Fruit fly (Drosophila melanogaster) whole organism, embryonic: Measurements from ENCODE around the gene ea.
A peak's percentile ranks its signal among the peaks of the same experiment; 100 is the strongest.

ENCODE experiments used
- CG10267 ChIP-seq: fragments of 200-800 bp; sonication (Bioruptor generic); optimal IDR thresholded peaks from 2 replicates; lab custom pipeline; 2018; ENCODE audit warnings: missing biosample characterization, mild to moderate bottlenecking, missing genetic modification characterization, moderate library complexity
- CG10321 ChIP-seq: fragments of 200-800 bp; sonication (Bioruptor generic); IDR thresholded peaks from 2 replicates; pipeline ENCODE4 v1.3.6; 2022; ENCODE audit warnings: missing biosample characterization, missing genetic modification characterization
- CG10462 ChIP-seq: fragments of 200-800 bp; sonication (Bioruptor generic); optimal IDR thresholded peaks from 2 replicates; lab custom pipeline; 2016; ENCODE audit warnings: missing biosample characterization, missing genetic modification characterization
- CG12104 ChIP-seq: fragments of 200-800 bp; sonication (Bioruptor generic); optimal IDR thresholded peaks from 3 replicates; lab custom pipeline; 2016; ENCODE audit warnings: missing biosample characterization, missing genetic modification characterization
- CG12155 ChIP-seq: fragments of 200-800 bp; sonication (Bioruptor generic); optimal IDR thresholded peaks from 3 replicates; lab custom pipeline; 2016; ENCODE audit warnings: missing biosample characterization, missing genetic modification characterization
- CG1233 ChIP-seq: fragments of 200-800 bp; sonication (Bioruptor generic); optimal IDR thresholded peaks from 4 replicates; lab custom pipeline; 2018; ENCODE audit warnings: missing biosample characterization, mild to moderate bottlenecking, missing genetic modification characterization
- CG14860 ChIP-seq: fragments of 200-800 bp; sonication (Bioruptor generic); IDR thresholded peaks from 3 replicates; pipeline ENCODE4 v1.3.6; 2022; ENCODE audit warnings: missing biosample characterization, missing genetic modification characterization; ENCODE audit not compliant: partially characterized antibody
- CG15011 ChIP-seq: fragments of 200-800 bp; sonication (Bioruptor generic); optimal IDR thresholded peaks from 3 replicates; lab custom pipeline; 2018; ENCODE audit warnings: missing biosample characterization, mild to moderate bottlenecking, missing genetic modification characterization
- CG16779 ChIP-seq: fragments of 200-800 bp; sonication (Bioruptor generic); IDR thresholded peaks from 2 replicates; pipeline ENCODE4 v1.3.6; 2022; ENCODE audit warnings: missing biosample characterization, missing genetic modification characterization
- CG16815 ChIP-seq: fragments of 200-800 bp; sonication (Bioruptor generic); optimal IDR thresholded peaks from 3 replicates; lab custom pipeline; 2017; ENCODE audit warnings: missing biosample characterization, mild to moderate bottlenecking, missing genetic modification characterization
- CG18599 ChIP-seq: fragments of 200-800 bp; sonication (Bioruptor generic); optimal IDR thresholded peaks from 3 replicates; lab custom pipeline; 2017; ENCODE audit warnings: missing biosample characterization, missing genetic modification characterization, mild to moderate bottlenecking, moderate library complexity, missing genetic modification reagents
- CG3281 ChIP-seq: fragments of 200-800 bp; sonication (Bioruptor generic); optimal IDR thresholded peaks from 3 replicates; lab custom pipeline; 2017; ENCODE audit warnings: missing biosample characterization, mild to moderate bottlenecking, missing genetic modification characterization
- CG4282 ChIP-seq: fragments of 200-800 bp; sonication (Bioruptor generic); optimal IDR thresholded peaks from 2 replicates; lab custom pipeline; 2016; ENCODE audit warnings: missing biosample characterization, missing genetic modification characterization
- CG43689 ChIP-seq: fragments of 200-800 bp; sonication (Bioruptor generic); IDR thresholded peaks from 2 replicates; pipeline ENCODE4 v1.3.6; 2022; ENCODE audit warnings: missing biosample characterization, missing genetic modification characterization
- CG8388 ChIP-seq: fragments of 200-800 bp; sonication (Bioruptor generic); optimal IDR thresholded peaks from 2 replicates; lab custom pipeline; 2019; ENCODE audit warnings: missing biosample characterization, mild to moderate bottlenecking, missing genetic modification characterization, moderate library complexity
- CG9797 ChIP-seq: fragments of 200-800 bp; sonication (Bioruptor generic); optimal IDR thresholded peaks from 3 replicates; lab custom pipeline; 2018; ENCODE audit warnings: missing biosample characterization, mild to moderate bottlenecking, missing genetic modification characterization
- CoRest ChIP-seq: fragments of 200-800 bp; sonication (Bioruptor generic); optimal IDR thresholded peaks from 3 replicates; lab custom pipeline; 2018; ENCODE audit warnings: missing biosample characterization, mild to moderate bottlenecking, missing genetic modification characterization, moderate library complexity
- Dfd ChIP-seq, 2 experiments: fragments of >200 bp; optimal IDR thresholded peaks; 2 replicates each; lab custom pipeline; 2017; ENCODE audit warnings: missing biosample characterization in 2 of 2, missing genetic modification characterization in 2 of 2
- ERR ChIP-seq: fragments of 200-800 bp; sonication (Bioruptor generic); optimal IDR thresholded peaks from 2 replicates; lab custom pipeline; 2016; ENCODE audit warnings: missing biosample characterization, missing genetic modification characterization
- Fer2 ChIP-seq: fragments of 200-800 bp; sonication (Bioruptor generic); optimal IDR thresholded peaks from 2 replicates; lab custom pipeline; 2018; ENCODE audit warnings: missing biosample characterization, mild to moderate bottlenecking, missing genetic modification characterization, moderate library complexity
- HmgD ChIP-seq: fragments of 200-800 bp; sonication (Bioruptor generic); optimal IDR thresholded peaks from 3 replicates; lab custom pipeline; 2016; ENCODE audit warnings: missing biosample characterization, missing genetic modification characterization
- MESR4 ChIP-seq: fragments of 200-800 bp; sonication (Bioruptor generic); optimal IDR thresholded peaks from 2 replicates; lab custom pipeline; 2018; ENCODE audit warnings: missing biosample characterization, mild to moderate bottlenecking, missing genetic modification characterization, moderate library complexity
- Max ChIP-seq: fragments of 200-800 bp; sonication (Bioruptor generic); optimal IDR thresholded peaks from 2 replicates; lab custom pipeline; 2016; ENCODE audit warnings: missing biosample characterization, mild to moderate bottlenecking, missing genetic modification characterization
- NC2β ChIP-seq: fragments of 200-800 bp; sonication (Bioruptor generic); optimal IDR thresholded peaks from 2 replicates; lab custom pipeline; 2016; ENCODE audit warnings: missing biosample characterization, missing genetic modification characterization
- Opbp ChIP-seq: fragments of 200-800 bp; sonication (Bioruptor generic); IDR thresholded peaks from 3 replicates; pipeline ENCODE4 v1.3.6; 2022; ENCODE audit warnings: missing biosample characterization, missing genetic modification characterization; ENCODE audit not compliant: partially characterized antibody
- Scr ChIP-seq: fragments of 200-800 bp; sonication (Bioruptor generic); IDR thresholded peaks from 2 replicates; pipeline ENCODE4 v1.3.6; 2022; ENCODE audit warnings: missing biosample characterization, missing genetic modification characterization; ENCODE audit not compliant: partially characterized antibody
- Ssrp ChIP-seq: fragments of 200-800 bp; sonication (Bioruptor generic); optimal IDR thresholded peaks from 2 replicates; lab custom pipeline; 2018; ENCODE audit warnings: missing biosample characterization, mild to moderate bottlenecking, missing genetic modification characterization, moderate library complexity
- Trl ChIP-seq, 3 experiments: fragments of >200 bp in 2 of 3; fragments of 200-800 bp in 1 of 3; sonication (Bioruptor generic) in 1 of 3; optimal IDR thresholded peaks; 2 replicates in 1 of 3; 3 replicates in 2 of 3; lab custom pipeline; 2016 to 2017; ENCODE audit warnings: missing biosample characterization in 1 of 3, missing genetic modification characterization in 1 of 3
- YL-1 ChIP-seq: fragments of 200-800 bp; sonication (Bioruptor generic); optimal IDR thresholded peaks from 3 replicates; lab custom pipeline; 2017; ENCODE audit warnings: missing biosample characterization, mild to moderate bottlenecking, missing genetic modification characterization
- br ChIP-seq: fragments of >200 bp; optimal IDR thresholded peaks from 2 replicates; lab custom pipeline; 2017
- dati ChIP-seq: fragments of 200-800 bp; sonication (Bioruptor generic); IDR thresholded peaks from 2 replicates; pipeline ENCODE4 v1.3.6; 2022; ENCODE audit warnings: missing biosample characterization, missing genetic modification characterization
- dysf ChIP-seq: fragments of 200-800 bp; sonication (Bioruptor generic); IDR thresholded peaks from 3 replicates; pipeline ENCODE4 v1.3.6; 2022; ENCODE audit warnings: missing biosample characterization, missing genetic modification characterization
- fd102C ChIP-seq: fragments of 200-800 bp; sonication (Bioruptor generic); optimal IDR thresholded peaks from 2 replicates; lab custom pipeline; 2018; ENCODE audit warnings: missing biosample characterization, mild to moderate bottlenecking, missing genetic modification characterization, moderate library complexity
- fd64A ChIP-seq: fragments of 200-800 bp; sonication (Bioruptor generic); optimal IDR thresholded peaks from 3 replicates; lab custom pipeline; 2018; ENCODE audit warnings: missing biosample characterization, mild to moderate bottlenecking, missing genetic modification characterization
- gsb-n ChIP-seq: fragments of 200-800 bp; sonication (Bioruptor generic); optimal IDR thresholded peaks from 3 replicates; lab custom pipeline; 2018; ENCODE audit warnings: missing biosample characterization, mild to moderate bottlenecking, missing genetic modification characterization
- inv ChIP-seq: fragments of 200-800 bp; sonication (Bioruptor generic); IDR thresholded peaks from 2 replicates; pipeline ENCODE4 v1.3.6; 2022; ENCODE audit warnings: missing biosample characterization, missing genetic modification characterization; ENCODE audit not compliant: partially characterized antibody
- jumu ChIP-seq: fragments of 200-800 bp; sonication (Bioruptor generic); optimal IDR thresholded peaks from 3 replicates; lab custom pipeline; 2016; ENCODE audit warnings: missing biosample characterization, missing genetic modification characterization
- kay ChIP-seq: fragments of 200-800 bp; sonication (Bioruptor generic); optimal IDR thresholded peaks from 2 replicates; lab custom pipeline; 2016; ENCODE audit warnings: missing biosample characterization, missing genetic modification characterization
- onecut ChIP-seq: fragments of 200-800 bp; sonication (Bioruptor generic); IDR thresholded peaks from 2 replicates; pipeline ENCODE4 v1.3.6; 2022; ENCODE audit warnings: missing biosample characterization, missing genetic modification characterization
- p53 ChIP-seq: fragments of 200-800 bp; sonication (Bioruptor generic); optimal IDR thresholded peaks from 2 replicates; lab custom pipeline; 2016; ENCODE audit warnings: missing biosample characterization, missing genetic modification characterization
- pum ChIP-seq: fragments of 200-800 bp; sonication (Bioruptor generic); optimal IDR thresholded peaks from 2 replicates; lab custom pipeline; 2016; ENCODE audit warnings: missing biosample characterization, missing genetic modification characterization
- sens ChIP-seq: fragments of 200-800 bp; sonication (Bioruptor generic); peaks from one replicate; lab custom pipeline; 2016; ENCODE audit warnings: missing biosample characterization, missing genetic modification characterization
- sob ChIP-seq: fragments of 200-800 bp; sonication (Bioruptor generic); IDR thresholded peaks from 2 replicates; pipeline ENCODE4 v1.3.6; 2022; ENCODE audit warnings: missing biosample characterization, missing genetic modification characterization
- ssp ChIP-seq: fragments of 200-800 bp; sonication (Bioruptor generic); IDR thresholded peaks from 2 replicates; pipeline ENCODE4 v1.3.6; 2022; ENCODE audit warnings: missing biosample characterization, missing genetic modification characterization
- tll ChIP-seq, 2 experiments: fragments of 200-800 bp in 1 of 2; fragments of >200 bp in 1 of 2; sonication (Bioruptor generic) in 1 of 2; optimal IDR thresholded peaks; 2 replicates each; lab custom pipeline; 2017 to 2019; ENCODE audit warnings: missing biosample characterization in 2 of 2, missing genetic modification characterization in 2 of 2, mild to moderate bottlenecking in 1 of 2, moderate library complexity in 1 of 2
- vvl ChIP-seq: fragments of 200-800 bp; sonication (Bioruptor generic); IDR thresholded peaks from 2 replicates; pipeline ENCODE4 v1.3.6; 2022; ENCODE audit warnings: missing biosample characterization, missing genetic modification characterization
- wek ChIP-seq: fragments of 200-800 bp; sonication (Bioruptor generic); optimal IDR thresholded peaks from 3 replicates; lab custom pipeline; 2018; ENCODE audit warnings: missing biosample characterization, mild to moderate bottlenecking, missing genetic modification characterization, moderate library complexity
- z ChIP-seq: fragments of 200-800 bp; sonication (Bioruptor generic); IDR thresholded peaks from 3 replicates; pipeline ENCODE4 v1.3.6; 2022; ENCODE audit warnings: missing biosample characterization, missing genetic modification characterization

Gene ea

dm6 chr3R:15356645-15357431 is 28.3 kb downstream of the ea start, which contains the start of the genes Atg4b and Hibch (continued):
- TF ChIP-seq Scr (GFP tag; lab: Robert Waterston, UW) (peak; percentile 22; the same call in 1 of the 2 replicates), HmgD (GFP tag; lab: Kevin White, UChicago) (no peak), Max (GFP tag; lab: Kevin White, UChicago) (peak; percentile 89), CG4282 (no peak), CG43689 (GFP tag; lab: Robert Waterston, UW) (peak; percentile 59; the same call in 1 of the 2 replicates), tll (GFP tag; optimal IDR thresholded peaks at IDR 0.05; lab: Kevin White, UChicago) (peak in 1 of 2 experiments; percentile 10), CG14860 (GFP tag; lab: Robert Waterston, UW) (no peak), CG1233 (GFP tag; lab: Kevin White, UChicago) (peak; percentile 80), Trl (optimal IDR thresholded peaks at IDR 0.05; lab: Kevin White, UChicago) (no peak), Trl (GFP tag; optimal IDR thresholded peaks at IDR 0.05; lab: Kevin White, UChicago) (no peak), YL-1 (GFP tag; lab: Kevin White, UChicago) (peak; percentile 94), CoRest (peak; percentile 93), inv (no peak), CG10462 (GFP tag; lab: Kevin White, UChicago) (peak; percentile 57), pum (GFP tag; lab: Kevin White, UChicago) (peak; percentile 9), CG10267 (tag; lab: Kevin White, UChicago) (peak; percentile 81), wek (GFP tag; lab: Kevin White, UChicago) (peak; percentile 79), dati (GFP tag; lab: Robert Waterston, UW) (no peak; the same call in 1 of the 2 replicates), vvl (peak; percentile 81; the same call in 1 of the 2 replicates), CG15011 (no peak), CG3281 (GFP tag; lab: Kevin White, UChicago) (peak; percentile 88), onecut (GFP tag; lab: Robert Waterston, UW) (peak; percentile 49), Opbp (GFP tag; lab: Robert Waterston, UW) (no peak), p53 (GFP tag; lab: Kevin White, UChicago) (no peak), sens (GFP tag; lab: Kevin White, UChicago) (peak; percentile 3), jumu (peak; percentile 34), CG18599 (GFP tag; lab: Kevin White, UChicago) (peak; percentile 91), gsb-n (tag; lab: Kevin White, UChicago) (no peak), NC2β (no peak), sob (GFP tag; lab: Robert Waterston, UW) (peak; percentile 83), ERR (no peak), CG9797 (GFP tag; lab: Kevin White, UChicago) (peak; percentile 38), CG8388 (GFP tag; lab: Kevin White, UChicago) (peak; percentile 76), CG12104 (GFP tag; lab: Kevin White, UChicago) (peak; percentile 79), fd64A (GFP tag; lab: Kevin White, UChicago) (no peak), Dfd (GFP tag; optimal IDR thresholded peaks at IDR 0.05; lab: Kevin White, UChicago) (no peak), Ssrp (peak; percentile 85), fd102C (GFP tag; lab: Kevin White, UChicago) (no peak), CG10321 (GFP tag; lab: Robert Waterston, UW) (no peak), CG12155 (GFP tag; lab: Kevin White, UChicago) (peak; percentile 82), MESR4 (GFP tag; lab: Kevin White, UChicago) (peak; percentile 79), Fer2 (tag; lab: Kevin White, UChicago) (peak; percentile 86), br (lab: Kevin White, UChicago) (no peak), z (GFP tag; lab: Robert Waterston, UW) (0 out of 3 replicates have a peak, but pooled peaks have one; percentile 22), ssp (GFP tag; lab: Robert Waterston, UW) (peak; percentile 75), kay (GFP tag; lab: Kevin White, UChicago) (no peak), CG16779 (GFP tag; lab: Robert Waterston, UW) (0 out of 2 replicates have a peak, but pooled peaks have one; percentile 27), CG16815 (peak; percentile 78), dysf (peak; percentile 85)
